Worm (Caenorhabditis elegans): Measurements from ENCODE around the gene F36H5.8.

DNA sequence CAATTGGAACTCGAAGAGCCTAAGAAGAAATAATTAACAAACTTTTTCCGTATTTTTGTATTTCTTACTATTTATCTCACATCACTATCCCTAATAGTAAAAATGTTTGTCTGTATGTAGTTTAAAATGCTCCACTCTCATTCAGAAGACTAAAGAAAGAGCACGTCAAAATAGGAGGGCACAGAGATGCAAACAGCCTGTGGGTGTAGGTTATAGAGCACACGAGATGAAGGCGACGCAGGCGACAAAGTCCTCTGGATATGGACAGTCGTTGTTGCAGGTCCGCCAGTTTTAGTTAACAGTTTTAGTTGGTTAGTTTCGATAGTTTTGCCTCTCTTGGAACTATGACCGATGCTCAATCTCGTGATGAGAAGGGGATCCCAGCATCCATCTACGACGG lies 18.6 kb downstream of the F36H5.8 start, which contains the start of gene ceh-82:
- no peak for TF ChIP-seq flt-1 (GFP tag; IDR thresholded peaks at IDR 0.05)
- no peak for TF ChIP-seq T22C8.4 (GFP tag; IDR thresholded peaks at IDR 0.05)
- TF ChIP-seq klf-2 (GFP tag; conservative IDR thresholded peaks at IDR 0.05) = no peak
- TF ChIP-seq ref-1 (GFP tag; conservative IDR thresholded peaks at IDR 0.05) = no peak
- TF ChIP-seq cog-1 (tag; optimal IDR thresholded peaks at IDR 0.05) = no peak
- TF ChIP-seq med-1 (GFP tag; optimal IDR thresholded peaks at IDR 0.05; ENCODE audit: insufficient read depth) = no peak
- no peak for TF ChIP-seq ztf-29 (GFP tag; IDR thresholded peaks at IDR 0.05)
- TF ChIP-seq ztf-23 (GFP tag; IDR thresholded peaks at IDR 0.05) = no peak

Measured in whole organism, midembryonic.